Fruit fly (Drosophila melanogaster) whole organism, embryonic: Measurements from ENCODE around the gene dsx-c73A.

ENCODE experiments used
- ATbp ChIP-seq: fragments of 200-800 bp; sonication (Bioruptor generic); optimal IDR thresholded peaks from 2 replicates; lab custom pipeline; 2017; ENCODE audit warnings: missing biosample characterization, mild to moderate bottlenecking, missing genetic modification characterization, missing genetic modification reagents
- Asciz ChIP-seq: fragments of 200-800 bp; sonication (Bioruptor generic); optimal IDR thresholded peaks from 2 replicates; lab custom pipeline; 2017; ENCODE audit warnings: missing biosample characterization, mild to moderate bottlenecking, missing genetic modification characterization, missing genetic modification reagents
- Blimp-1 ChIP-seq: fragments of 200-800 bp; sonication (Bioruptor generic); optimal IDR thresholded peaks from 3 replicates; lab custom pipeline; 2018; ENCODE audit warnings: missing biosample characterization, missing genetic modification characterization, mild to moderate bottlenecking, moderate library complexity, missing genetic modification reagents
- BtbVII ChIP-seq: fragments of 200-800 bp; sonication (Bioruptor generic); optimal IDR thresholded peaks from 3 replicates; lab custom pipeline; 2017; ENCODE audit warnings: missing biosample characterization, mild to moderate bottlenecking, missing genetic modification characterization
- CG10979 ChIP-seq: fragments of 200-800 bp; sonication (Bioruptor generic); optimal IDR thresholded peaks from 2 replicates; lab custom pipeline; 2018; ENCODE audit warnings: missing biosample characterization, mild to moderate bottlenecking, missing genetic modification characterization, moderate library complexity
- CG12659 ChIP-seq: fragments of 200-800 bp; sonication (Bioruptor generic); optimal IDR thresholded peaks from 3 replicates; lab custom pipeline; 2017; ENCODE audit warnings: mild to moderate bottlenecking, missing biosample characterization, missing genetic modification reagents, missing genetic modification characterization
- CG1603 ChIP-seq: fragments of 200-800 bp; sonication (Bioruptor generic); optimal IDR thresholded peaks from 2 replicates; lab custom pipeline; 2019; ENCODE audit warnings: missing biosample characterization, mild to moderate bottlenecking, missing genetic modification characterization, moderate library complexity
- CG1647 ChIP-seq: fragments of 200-800 bp; sonication (Bioruptor generic); optimal IDR thresholded peaks from 3 replicates; lab custom pipeline; 2016; ENCODE audit warnings: missing biosample characterization, missing genetic modification characterization
- CG17361 ChIP-seq: fragments of 200-800 bp; sonication (Bioruptor generic); IDR thresholded peaks from 3 replicates; pipeline ENCODE4 v1.3.6; 2022; ENCODE audit warnings: missing biosample characterization, missing genetic modification characterization
- CG17802 ChIP-seq: fragments of 200-800 bp; sonication (Bioruptor generic); optimal IDR thresholded peaks from 2 replicates; lab custom pipeline; 2018; ENCODE audit warnings: missing biosample characterization, mild to moderate bottlenecking, missing genetic modification characterization, moderate library complexity
- CG18262 ChIP-seq: fragments of 200-800 bp; optimal IDR thresholded peaks from 3 replicates; lab custom pipeline; 2019; ENCODE audit warnings: missing biosample characterization, mild to moderate bottlenecking, missing genetic modification characterization, moderate library complexity
- CG18599 ChIP-seq: fragments of 200-800 bp; sonication (Bioruptor generic); optimal IDR thresholded peaks from 3 replicates; lab custom pipeline; 2017; ENCODE audit warnings: missing biosample characterization, missing genetic modification characterization, mild to moderate bottlenecking, moderate library complexity, missing genetic modification reagents
- CG31365 ChIP-seq: fragments of 200-800 bp; sonication (Bioruptor generic); optimal IDR thresholded peaks from 2 replicates; lab custom pipeline; 2018; ENCODE audit warnings: missing biosample characterization, mild to moderate bottlenecking, missing genetic modification characterization
- CG3726 ChIP-seq: fragments of 200-800 bp; sonication (Bioruptor generic); IDR thresholded peaks from 3 replicates; pipeline ENCODE4, ENCODE4 v1.3.6; 2022; ENCODE audit warnings: missing biosample characterization, missing genetic modification characterization
- CG42726 ChIP-seq: fragments of 200-800 bp; sonication (Bioruptor generic); IDR thresholded peaks from 2 replicates; pipeline ENCODE4 v1.3.6; 2022; ENCODE audit warnings: missing biosample characterization, missing genetic modification characterization; ENCODE audit not compliant: partially characterized antibody
- CG7556 ChIP-seq: fragments of 200-800 bp; sonication (Bioruptor generic); optimal IDR thresholded peaks from 2 replicates; lab custom pipeline; 2017; ENCODE audit warnings: missing biosample characterization, mild to moderate bottlenecking, missing genetic modification characterization
- CG8290 ChIP-seq, 3 experiments: fragments of 200-800 bp; sonication (Bioruptor generic); optimal IDR thresholded peaks; 2 replicates each; lab custom pipeline; 2016 to 2019; ENCODE audit warnings: missing biosample characterization in 3 of 3, missing genetic modification characterization in 3 of 3, mild to moderate bottlenecking in 2 of 3, moderate library complexity in 1 of 3
- CG9437 ChIP-seq: fragments of 200-800 bp; sonication (Bioruptor generic); optimal IDR thresholded peaks from 2 replicates; lab custom pipeline; 2018; ENCODE audit warnings: missing biosample characterization, mild to moderate bottlenecking, missing genetic modification characterization
- CG9727 ChIP-seq: fragments of 200-800 bp; sonication (Bioruptor generic); optimal IDR thresholded peaks from 3 replicates; lab custom pipeline; 2017; ENCODE audit warnings: missing biosample characterization, mild to moderate bottlenecking, missing genetic modification characterization
- CG9817 ChIP-seq: fragments of 200-800 bp; sonication (Bioruptor generic); optimal IDR thresholded peaks from 2 replicates; lab custom pipeline; 2018; ENCODE audit warnings: missing biosample characterization, mild to moderate bottlenecking, missing genetic modification characterization, moderate library complexity
- CG9932 ChIP-seq: fragments of 200-800 bp; sonication (Bioruptor generic); IDR thresholded peaks from 2 replicates; pipeline ENCODE4 v1.3.6; 2022; ENCODE audit warnings: missing biosample characterization, missing genetic modification characterization
- CHES-1-like ChIP-seq: fragments of 200-800 bp; sonication (Bioruptor generic); optimal IDR thresholded peaks from 2 replicates; lab custom pipeline; 2016; ENCODE audit warnings: missing biosample characterization, missing genetic modification characterization
- CTCF ChIP-seq: fragments of 200-800 bp; sonication (Bioruptor generic); optimal IDR thresholded peaks from 2 replicates; lab custom pipeline; 2017; ENCODE audit warnings: missing biosample characterization, mild to moderate bottlenecking, missing genetic modification characterization, moderate library complexity
- D19A ChIP-seq: fragments of 200-800 bp; optimal IDR thresholded peaks from 3 replicates; lab custom pipeline; 2019; ENCODE audit warnings: missing biosample characterization, mild to moderate bottlenecking, missing genetic modification characterization, moderate library complexity
- D19B ChIP-seq: fragments of 200-800 bp; sonication (Bioruptor generic); optimal IDR thresholded peaks from 2 replicates; lab custom pipeline; 2017; ENCODE audit warnings: missing biosample characterization, mild to moderate bottlenecking, missing genetic modification characterization
- HLH54F ChIP-seq: fragments of 200-800 bp; sonication (Bioruptor generic); optimal IDR thresholded peaks from 3 replicates; lab custom pipeline; 2016; ENCODE audit warnings: missing biosample characterization, missing genetic modification characterization
- Med ChIP-seq: fragments of 200-800 bp; sonication (Bioruptor generic); peaks from one replicate; lab custom pipeline; 2016; ENCODE audit warnings: missing biosample characterization, missing genetic modification characterization, mild to moderate bottlenecking, inconsistent platforms, moderate library complexity
- Rfx ChIP-seq: fragments of 200-800 bp; sonication (Bioruptor generic); IDR thresholded peaks from 2 replicates; pipeline ENCODE4 v1.3.6; 2022; ENCODE audit warnings: missing biosample characterization, missing genetic modification characterization
- Sox100B ChIP-seq: fragments of 200-800 bp; sonication (Bioruptor generic); optimal IDR thresholded peaks from 3 replicates; lab custom pipeline; 2018; ENCODE audit warnings: missing biosample characterization, mild to moderate bottlenecking, missing genetic modification characterization
- abd-A ChIP-seq: fragments of 200-800 bp; sonication (Bioruptor generic); optimal IDR thresholded peaks from 3 replicates; lab custom pipeline; 2019; ENCODE audit warnings: missing biosample characterization, mild to moderate bottlenecking, missing genetic modification characterization, moderate library complexity
- aop ChIP-seq: fragments of 200-800 bp; sonication (Bioruptor generic); IDR thresholded peaks from 2 replicates; pipeline ENCODE4 v1.3.6; 2022; ENCODE audit warnings: missing biosample characterization, missing genetic modification characterization
- btn ChIP-seq: fragments of 200-800 bp; sonication (Bioruptor generic); optimal IDR thresholded peaks from 2 replicates; lab custom pipeline; 2016; ENCODE audit warnings: missing biosample characterization, missing genetic modification characterization
- caup ChIP-seq: fragments of 200-800 bp; sonication (Bioruptor generic); optimal IDR thresholded peaks from 3 replicates; lab custom pipeline; 2017; ENCODE audit warnings: missing biosample characterization, mild to moderate bottlenecking, missing genetic modification characterization, moderate library complexity; ENCODE audit not compliant: severe bottlenecking
- ci ChIP-seq: fragments of 200-800 bp; sonication (Bioruptor generic); IDR thresholded peaks from 3 replicates; pipeline ENCODE4 v1.3.6; 2022; ENCODE audit warnings: missing biosample characterization, missing genetic modification characterization
- croc ChIP-seq: fragments of 200-800 bp; sonication (Bioruptor generic); conservative IDR thresholded peaks from 3 replicates; pipeline ENCODE4 v1.3.6; 2022; ENCODE audit warnings: missing biosample characterization, missing genetic modification characterization
- danr ChIP-seq: fragments of 200-800 bp; sonication (Bioruptor generic); IDR thresholded peaks from 2 replicates; pipeline ENCODE4 v1.3.6; 2022; ENCODE audit warnings: missing biosample characterization, missing genetic modification characterization
- dmrt99B ChIP-seq: fragments of 200-800 bp; sonication (Bioruptor generic); optimal IDR thresholded peaks from 2 replicates; lab custom pipeline; 2018; ENCODE audit warnings: missing biosample characterization, mild to moderate bottlenecking, missing genetic modification characterization, moderate library complexity
- ewg ChIP-seq: fragments of 200-800 bp; sonication (Bioruptor generic); optimal IDR thresholded peaks from 3 replicates; lab custom pipeline; 2017; ENCODE audit warnings: mild to moderate bottlenecking, missing biosample characterization, missing genetic modification reagents, missing genetic modification characterization
- ftz-f1 ChIP-seq: fragments of 200-800 bp; sonication (Bioruptor generic); optimal IDR thresholded peaks from 2 replicates; lab custom pipeline; 2016; ENCODE audit warnings: missing biosample characterization, missing genetic modification characterization
- grau ChIP-seq: fragments of 200-800 bp; optimal IDR thresholded peaks from 3 replicates; lab custom pipeline; 2019; ENCODE audit warnings: missing biosample characterization, mild to moderate bottlenecking, missing genetic modification characterization, moderate library complexity
- mirr ChIP-seq: fragments of 200-800 bp; sonication (Bioruptor generic); optimal IDR thresholded peaks from 3 replicates; lab custom pipeline; 2018; ENCODE audit warnings: missing biosample characterization, mild to moderate bottlenecking, missing genetic modification characterization
- nau ChIP-seq: fragments of 200-800 bp; sonication (Bioruptor generic); optimal IDR thresholded peaks from 3 replicates; lab custom pipeline; 2017; ENCODE audit warnings: missing biosample characterization, mild to moderate bottlenecking, missing genetic modification characterization, missing genetic modification reagents
- onecut ChIP-seq: fragments of 200-800 bp; sonication (Bioruptor generic); IDR thresholded peaks from 2 replicates; pipeline ENCODE4 v1.3.6; 2022; ENCODE audit warnings: missing biosample characterization, missing genetic modification characterization
- pfk ChIP-seq: fragments of 200-800 bp; sonication (Bioruptor generic); optimal IDR thresholded peaks from 2 replicates; lab custom pipeline; 2018; ENCODE audit warnings: missing biosample characterization, mild to moderate bottlenecking, missing genetic modification characterization, moderate library complexity
- pnt ChIP-seq: fragments of 200-800 bp; sonication (Bioruptor generic); optimal IDR thresholded peaks from 3 replicates; lab custom pipeline; 2016; ENCODE audit warnings: missing biosample characterization, missing genetic modification characterization
- row ChIP-seq: fragments of 200-800 bp; sonication (Bioruptor generic); IDR thresholded peaks from 3 replicates; pipeline ENCODE4 v1.3.6; 2022; ENCODE audit warnings: missing biosample characterization, missing genetic modification characterization
- sd ChIP-seq: fragments of 200-800 bp; sonication (Bioruptor generic); optimal IDR thresholded peaks from 3 replicates; lab custom pipeline; 2018; ENCODE audit warnings: missing biosample characterization, mild to moderate bottlenecking, missing genetic modification characterization, moderate library complexity
- shn ChIP-seq: fragments of 200-800 bp; sonication (Bioruptor generic); optimal IDR thresholded peaks from 3 replicates; lab custom pipeline; 2016; ENCODE audit warnings: missing biosample characterization, missing genetic modification characterization
- sug ChIP-seq: fragments of 200-800 bp; optimal IDR thresholded peaks from 2 replicates; lab custom pipeline; 2019; ENCODE audit warnings: missing biosample characterization, mild to moderate bottlenecking, missing genetic modification characterization, moderate library complexity
- zf30C ChIP-seq: fragments of 200-800 bp; sonication (Bioruptor generic); optimal IDR thresholded peaks from 3 replicates; lab custom pipeline; 2018; ENCODE audit warnings: missing biosample characterization, mild to moderate bottlenecking, missing genetic modification characterization

Gene dsx-c73A

DNA sequence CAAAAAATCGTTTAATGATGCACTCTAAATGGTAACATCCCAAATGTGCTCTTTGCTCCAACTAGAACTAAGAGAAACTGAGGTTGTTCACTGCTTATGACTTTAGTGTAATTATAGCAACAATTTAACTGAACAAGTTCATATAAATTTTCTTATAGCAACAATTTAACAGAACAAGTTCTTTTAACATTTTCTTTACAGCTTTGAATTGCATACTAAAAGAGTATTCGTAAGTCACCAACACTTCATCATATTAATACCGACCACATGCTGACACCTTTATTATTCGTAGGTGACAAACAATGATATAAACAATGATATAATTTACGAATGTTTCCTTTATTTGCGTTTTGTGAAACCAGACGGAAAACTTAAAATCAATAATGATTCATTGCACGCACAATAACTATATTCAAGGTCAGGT is 42.9 kb upstream of the dsx-c73A start (continued):
- TF ChIP-seq nau (GFP tag; lab: Kevin White, UChicago) (peak; percentile 45), D19B (GFP tag; lab: Kevin White, UChicago) (no peak), pnt (no peak), CHES-1-like (GFP tag; lab: Kevin White, UChicago) (peak; percentile 6), ci (GFP tag; lab: Robert Waterston, UW) (peak; percentile 31; the same call in 1 of the 3 replicates), BtbVII (GFP tag; lab: Kevin White, UChicago) (peak; percentile 25), CG18262 (peak; percentile 51), onecut (GFP tag; lab: Robert Waterston, UW) (peak; percentile 50), Sox100B (GFP tag; lab: Kevin White, UChicago) (peak; percentile 45), croc (no peak), zf30C (GFP tag; lab: Kevin White, UChicago) (no peak), CG1603 (tag; lab: Kevin White, UChicago) (peak; percentile 12), CG10979 (tag; lab: Kevin White, UChicago) (peak; percentile 16), pfk (GFP tag; lab: Kevin White, UChicago) (no peak), abd-A (no peak), Blimp-1 (GFP tag; lab: Kevin White, UChicago) (peak; percentile 9), CG31365 (no peak), CG7556 (peak; percentile 40), D19A (peak; percentile 94), CTCF (GFP tag; lab: Kevin White, UChicago) (no peak), CG9437 (GFP tag; lab: Kevin White, UChicago) (peak; percentile 14), ATbp (GFP tag; lab: Kevin White, UChicago) (peak; percentile 53), ftz-f1 (GFP tag; lab: Kevin White, UChicago) (no peak), CG9932 (GFP tag; lab: Robert Waterston, UW) (peak; percentile 23; the same call in 1 of the 2 replicates), CG17361 (GFP tag; lab: Robert Waterston, UW) (peak; percentile 69; the same call in 2 of the 3 replicates), Asciz (GFP tag; lab: Kevin White, UChicago) (peak; percentile 29), row (GFP tag; lab: Robert Waterston, UW) (peak; percentile 70; the same call in 2 of the 3 replicates), CG8290 (GFP tag; optimal IDR thresholded peaks at IDR 0.05; lab: Kevin White, UChicago) (no peak), CG8290 (tag; optimal IDR thresholded peaks at IDR 0.05; lab: Kevin White, UChicago) (peak in 1 of 2 experiments; percentile 52), HLH54F (GFP tag; lab: Kevin White, UChicago) (peak; percentile 5), ewg (GFP tag; lab: Kevin White, UChicago) (no peak), sug (tag; lab: Kevin White, UChicago) (no peak), CG1647 (peak; percentile 16), mirr (GFP tag; lab: Kevin White, UChicago) (peak; percentile 18), CG9727 (GFP tag; lab: Kevin White, UChicago) (peak; percentile 6), dmrt99B (peak; percentile 25), danr (GFP tag; lab: Robert Waterston, UW) (no peak), sd (tag; lab: Kevin White, UChicago) (no peak), caup (GFP tag; lab: Kevin White, UChicago) (peak; percentile 39), grau (tag; lab: Kevin White, UChicago) (peak; percentile 28), Med (GFP tag; lab: Kevin White, UChicago) (peak; percentile 79), CG17802 (tag; lab: Kevin White, UChicago) (no peak), CG18599 (GFP tag; lab: Kevin White, UChicago) (peak; percentile 32), CG42726 (GFP tag; lab: Robert Waterston, UW) (no peak), aop (GFP tag; lab: Robert Waterston, UW) (no peak), CG9817 (no peak), CG12659 (GFP tag; lab: Kevin White, UChicago) (peak; percentile 7), CG3726 (GFP tag; lab: Robert Waterston, UW) (no peak), Rfx (peak; percentile 10; the same call in 1 of the 2 replicates), shn (GFP tag; lab: Kevin White, UChicago) (peak; percentile 0), btn (no peak)
